Worm (Caenorhabditis elegans): ENCODE results near the gene cest-5.2.

cest-5.2 gene

ce11 chrIV:6664336-6664735 lies 36.6 kb upstream of the cest-5.2 start (continued):
- 0 out of 2 replicates have a peak, but pooled peaks have one; percentile 17 for TF ChIP-seq cebp-2 (GFP tag; IDR thresholded peaks at IDR 0.05)
- peak; percentile 77 for TF ChIP-seq madf-6 (GFP tag; IDR thresholded peaks at IDR 0.05)
- TF ChIP-seq ZK185.1 (tag; optimal IDR thresholded peaks at IDR 0.05; ENCODE audit: poor library complexity, severe bottlenecking), result no peak
- no peak for TF ChIP-seq attf-5 (GFP tag; optimal IDR thresholded peaks at IDR 0.05)
- no peak for TF ChIP-seq Y53F4B.3 (GFP tag; IDR thresholded peaks at IDR 0.05)
- no peak for TF ChIP-seq let-607 (tag; optimal IDR thresholded peaks at IDR 0.05)
- no peak for TF ChIP-seq let-526 (GFP tag; IDR thresholded peaks at IDR 0.05)
- no peak for TF ChIP-seq madf-3 (GFP tag; IDR thresholded peaks at IDR 0.05)
- TF ChIP-seq ets-4 (GFP tag; optimal IDR thresholded peaks at IDR 0.05), result no peak
- no peak for TF ChIP-seq mes-4 (tag; optimal IDR thresholded peaks at IDR 0.05)
- no peak for TF ChIP-seq lin-40 (tag; optimal IDR thresholded peaks at IDR 0.05)
- TF ChIP-seq ceh-27 (GFP tag; optimal IDR thresholded peaks at IDR 0.05), result no peak
- TF ChIP-seq dpl-1 (GFP tag; optimal IDR thresholded peaks at IDR 0.05), result peak; percentile 13
- TF ChIP-seq Y53G8AR.9 (GFP tag; conservative IDR thresholded peaks at IDR 0.05), result no peak
- peak; percentile 90 for TF ChIP-seq snpc-1.3 (tag; optimal IDR thresholded peaks at IDR 0.05; ENCODE audit: insufficient read depth)
- no peak for TF ChIP-seq zim-3 (tag; optimal IDR thresholded peaks at IDR 0.05)
- no peak for TF ChIP-seq somi-1 (GFP tag; optimal IDR thresholded peaks at IDR 0.05)
- no peak for TF ChIP-seq Y95B8A.8 (GFP tag; IDR thresholded peaks at IDR 0.05)
- peak; percentile 94 for TF ChIP-seq F49E8.2 (tag; optimal IDR thresholded peaks at IDR 0.05; ENCODE audit: insufficient read depth)
- TF ChIP-seq Y56A3A.18 (GFP tag; IDR thresholded peaks at IDR 0.05), result no peak
- TF ChIP-seq dpff-1 (tag; optimal IDR thresholded peaks at IDR 0.05), result no peak
- no peak for TF ChIP-seq F22D6.2 (tag; optimal IDR thresholded peaks at IDR 0.05)
- peak; percentile 71 for TF ChIP-seq tbp1 (GFP tag; optimal IDR thresholded peaks at IDR 0.05)
- peak; percentile 53; the same call in 1 of the 2 replicates for TF ChIP-seq C17E4.6 (GFP tag; IDR thresholded peaks at IDR 0.05)
- no peak for TF ChIP-seq F52B5.7 (tag; optimal IDR thresholded peaks at IDR 0.05)
- no peak for TF ChIP-seq F37B4.10 (GFP tag; IDR thresholded peaks at IDR 0.05)
- TF ChIP-seq nfya-2 (GFP tag; IDR thresholded peaks at IDR 0.05), result no peak
- peak; percentile 89 for TF ChIP-seq hmg-1.2 (GFP tag; IDR thresholded peaks at IDR 0.05)
- no peak for TF ChIP-seq F57C9.4 (tag; optimal IDR thresholded peaks at IDR 0.05)
- peak; percentile 69 for TF ChIP-seq him-1 (tag; optimal IDR thresholded peaks at IDR 0.05)
- TF ChIP-seq ztf-28 (GFP tag; IDR thresholded peaks at IDR 0.05), result no peak
- TF ChIP-seq ztf-25 (GFP tag; IDR thresholded peaks at IDR 0.05), result no peak
- no peak for TF ChIP-seq hlh-26 (GFP tag; conservative IDR thresholded peaks at IDR 0.05)
- no peak for TF ChIP-seq lsy-27 (tag; optimal IDR thresholded peaks at IDR 0.05; ENCODE audit: borderline replicate concordance, insufficient read depth)
- TF ChIP-seq gei-17 (GFP tag; optimal IDR thresholded peaks at IDR 0.05), result no peak
- no peak for TF ChIP-seq die-1 (tag; optimal IDR thresholded peaks at IDR 0.05)
- peak; percentile 93 for TF ChIP-seq attf-6 (GFP tag; IDR thresholded peaks at IDR 0.05)
- peak; percentile 51 for TF ChIP-seq F23B12.7 (tag; optimal IDR thresholded peaks at IDR 0.05; ENCODE audit: insufficient read depth)
- no peak; the same call in 1 of the 2 replicates for TF ChIP-seq dox-1 (GFP tag; IDR thresholded peaks at IDR 0.05)
- no peak for TF ChIP-seq lin-26 (GFP tag; IDR thresholded peaks at IDR 0.05)
- no peak for TF ChIP-seq ceh-40 (GFP tag; IDR thresholded peaks at IDR 0.05)
- peak; percentile 51; the same call in 1 of the 2 replicates for TF ChIP-seq ceh-91 (GFP tag; IDR thresholded peaks at IDR 0.05)
- TF ChIP-seq nhr-27 (tag; optimal IDR thresholded peaks at IDR 0.05), result no peak
- no peak for TF ChIP-seq nhr-179 (tag; optimal IDR thresholded peaks at IDR 0.05)
- no peak for TF ChIP-seq tbx-9 (tag; optimal IDR thresholded peaks at IDR 0.05; ENCODE audit: borderline replicate concordance)
- TF ChIP-seq K12H6.12 (tag; optimal IDR thresholded peaks at IDR 0.05), result no peak
- no peak for TF ChIP-seq unc-62 (GFP tag; optimal IDR thresholded peaks at IDR 0.05)
- TF ChIP-seq zfh-2 (GFP tag; conservative IDR thresholded peaks at IDR 0.05), result no peak
- TF ChIP-seq ceh-79 (tag; optimal IDR thresholded peaks at IDR 0.05), result no peak

Measured in whole organism, young adult.